Fruit fly (Drosophila melanogaster): ENCODE results near the gene Abca3.

The Abca3 gene

dm6 chrX:21339476-21339931, 33.0 kb upstream of the Abca3 start, which contains the start of the genes tty and fliI:
tty (minus strand) TSS chrX:21339676.
fliI (plus strand) TSS chrX:21339741.
- TF ChIP-seq pad (GFP tag; optimal IDR thresholded peaks at IDR 0.05) (peak; percentile 74), CG11617 (GFP tag; optimal IDR thresholded peaks at IDR 0.05) (peak; percentile 85), CG14711 (tag; optimal IDR thresholded peaks at IDR 0.05) (peak; percentile 96), Clk (GFP tag; optimal IDR thresholded peaks at IDR 0.05) (peak; percentile 48), toe (GFP tag; optimal IDR thresholded peaks at IDR 0.05) (peak; percentile 67), CG5204 (GFP tag; optimal IDR thresholded peaks at IDR 0.05) (peak; percentile 65), Hr96 (GFP tag; optimal IDR thresholded peaks at IDR 0.05) (peak; percentile 87), cic (GFP tag; optimal IDR thresholded peaks at IDR 0.05) (peak; percentile 58), Mnt (GFP tag; optimal IDR thresholded peaks at IDR 0.05) (peak; percentile 88), bab1 (GFP tag; optimal IDR thresholded peaks at IDR 0.05) (peak; percentile 87), CG7101 (tag; optimal IDR thresholded peaks at IDR 0.05) (peak; percentile 82), Crg-1 (GFP tag; optimal IDR thresholded peaks at IDR 0.05) (peak; percentile 70), CG33017 (tag; optimal IDR thresholded peaks at IDR 0.05) (peak; percentile 49), CG12768 (GFP tag; optimal IDR thresholded peaks at IDR 0.05) (peak; percentile 58), CG7045 (GFP tag; optimal IDR thresholded peaks at IDR 0.05) (peak; percentile 60), cnc (optimal IDR thresholded peaks at IDR 0.05) (no peak), ovo (GFP tag; optimal IDR thresholded peaks at IDR 0.05) (peak; percentile 87), tj (GFP tag; optimal IDR thresholded peaks at IDR 0.05) (peak; percentile 77), kay (GFP tag; ENCODE audit: borderline replicate concordance) (no peak), CG1620 (GFP tag; optimal IDR thresholded peaks at IDR 0.05) (peak; percentile 85)

- TF ChIP-seq ovo (GFP tag; optimal IDR thresholded peaks at IDR 0.05) (peak; percentile 18), CG7045 (GFP tag; optimal IDR thresholded peaks at IDR 0.05) (no peak)
Observed at dm6 chrX:21338153-21338552, 31.7 kb upstream of the Abca3 start.

dm6 chrX:21337057-21337456, 30.6 kb upstream of the Abca3 start:
- TF ChIP-seq CG7045 (GFP tag; optimal IDR thresholded peaks at IDR 0.05) (no peak), tj (GFP tag; optimal IDR thresholded peaks at IDR 0.05) (no peak), Hr96 (GFP tag; optimal IDR thresholded peaks at IDR 0.05) (no peak), Clk (GFP tag; optimal IDR thresholded peaks at IDR 0.05) (no peak), bab1 (GFP tag; optimal IDR thresholded peaks at IDR 0.05) (no peak), CG12768 (GFP tag; optimal IDR thresholded peaks at IDR 0.05) (no peak), Mnt (GFP tag; optimal IDR thresholded peaks at IDR 0.05) (no peak)

dm6 chrX:21334522-21335104, 28.1 kb upstream of the Abca3 start:
- TF ChIP-seq CG33017 (tag; optimal IDR thresholded peaks at IDR 0.05), result no peak
- TF ChIP-seq CG14711 (tag; optimal IDR thresholded peaks at IDR 0.05), result no peak
- no peak for TF ChIP-seq Clk (GFP tag; optimal IDR thresholded peaks at IDR 0.05)
- TF ChIP-seq CG1620 (GFP tag; optimal IDR thresholded peaks at IDR 0.05), result no peak
- no peak for TF ChIP-seq ovo (GFP tag; optimal IDR thresholded peaks at IDR 0.05)
- TF ChIP-seq bab1 (GFP tag; optimal IDR thresholded peaks at IDR 0.05), result no peak
- TF ChIP-seq tj (GFP tag; optimal IDR thresholded peaks at IDR 0.05), result no peak
- no peak for TF ChIP-seq pad (GFP tag; optimal IDR thresholded peaks at IDR 0.05)
- TF ChIP-seq CG7045 (GFP tag; optimal IDR thresholded peaks at IDR 0.05), result no peak
- no peak for TF ChIP-seq cnc (optimal IDR thresholded peaks at IDR 0.05)
- no peak for TF ChIP-seq CG11617 (GFP tag; optimal IDR thresholded peaks at IDR 0.05)
- TF ChIP-seq Hr96 (GFP tag; optimal IDR thresholded peaks at IDR 0.05), result no peak
- no peak for TF ChIP-seq CG7101 (tag; optimal IDR thresholded peaks at IDR 0.05)

dm6 chrX:21333135-21333534, 26.7 kb upstream of the Abca3 start:
- TF ChIP-seq CG7101 (tag; optimal IDR thresholded peaks at IDR 0.05) (no peak), CG11617 (GFP tag; optimal IDR thresholded peaks at IDR 0.05) (no peak), CG7045 (GFP tag; optimal IDR thresholded peaks at IDR 0.05) (no peak), CG14711 (tag; optimal IDR thresholded peaks at IDR 0.05) (no peak)

- TF ChIP-seq CG1620 (GFP tag; optimal IDR thresholded peaks at IDR 0.05) (no peak), CG7045 (GFP tag; optimal IDR thresholded peaks at IDR 0.05) (no peak), pad (GFP tag; optimal IDR thresholded peaks at IDR 0.05) (peak; percentile 36), bab1 (GFP tag; optimal IDR thresholded peaks at IDR 0.05) (peak; percentile 15), cic (GFP tag; optimal IDR thresholded peaks at IDR 0.05) (no peak), kay (GFP tag; ENCODE audit: borderline replicate concordance) (no peak), toe (GFP tag; optimal IDR thresholded peaks at IDR 0.05) (no peak), tj (GFP tag; optimal IDR thresholded peaks at IDR 0.05) (peak; percentile 94), CG12768 (GFP tag; optimal IDR thresholded peaks at IDR 0.05) (no peak), CG7101 (tag; optimal IDR thresholded peaks at IDR 0.05) (peak; percentile 27), CG33017 (tag; optimal IDR thresholded peaks at IDR 0.05) (no peak), CG11617 (GFP tag; optimal IDR thresholded peaks at IDR 0.05) (peak; percentile 8), Mnt (GFP tag; optimal IDR thresholded peaks at IDR 0.05) (peak; percentile 51), Clk (GFP tag; optimal IDR thresholded peaks at IDR 0.05) (no peak)
Observed at dm6 chrX:21323933-21324688, 17.6 kb upstream of the Abca3 start, which contains the start of the genes Dd and CG1486. Dd (minus strand) TSS chrX:21324009. CG1486 (plus strand) TSS chrX:21324046.
